Fruit fly (Drosophila melanogaster) whole organism, adult: Measurements from ENCODE around the gene yellow-b.
A peak's percentile ranks its signal among the peaks of the same experiment; 100 is the strongest.

Source experiments
- CG11617 ChIP-seq: fragments of 200-800 bp; sonication (Bioruptor generic); optimal IDR thresholded peaks from 2 replicates; lab custom pipeline; 2017; ENCODE audit warnings: mild to moderate bottlenecking, missing biosample characterization, missing genetic modification reagents, missing genetic modification characterization
- CG12768 ChIP-seq: fragments of 200-800 bp; sonication (Bioruptor generic); optimal IDR thresholded peaks from 2 replicates; lab custom pipeline; 2017; ENCODE audit warnings: missing biosample characterization, missing genetic modification characterization, mild to moderate bottlenecking, moderate library complexity, missing genetic modification reagents
- CG1620 ChIP-seq: fragments of 200-800 bp; sonication (Bioruptor generic); optimal IDR thresholded peaks from 2 replicates; lab custom pipeline; 2016; ENCODE audit warnings: missing biosample characterization, missing genetic modification characterization
- CG33017 ChIP-seq: fragments of 200-800 bp; sonication (Bioruptor generic); optimal IDR thresholded peaks from 2 replicates; lab custom pipeline; 2018; ENCODE audit warnings: missing biosample characterization, mild to moderate bottlenecking, missing genetic modification characterization, moderate library complexity
- CG5204 ChIP-seq: fragments of 200-800 bp; sonication (Bioruptor generic); optimal IDR thresholded peaks from 2 replicates; lab custom pipeline; 2016; ENCODE audit warnings: missing biosample characterization, missing genetic modification characterization
- CG7045 ChIP-seq: fragments of 200-800 bp; sonication (Bioruptor generic); optimal IDR thresholded peaks from 2 replicates; lab custom pipeline; 2017; ENCODE audit warnings: missing biosample characterization, mild to moderate bottlenecking, missing genetic modification characterization
- CG7101 ChIP-seq: fragments of 200-800 bp; sonication (Bioruptor generic); optimal IDR thresholded peaks from 2 replicates; lab custom pipeline; 2018; ENCODE audit warnings: missing biosample characterization, mild to moderate bottlenecking, missing genetic modification characterization, moderate library complexity
- Clk ChIP-seq: fragments of 200-800 bp; sonication (Bioruptor generic); optimal IDR thresholded peaks from 2 replicates; lab custom pipeline; 2017; ENCODE audit warnings: missing biosample characterization, missing genetic modification characterization
- Crg-1 ChIP-seq: fragments of 200-800 bp; sonication (Bioruptor generic); optimal IDR thresholded peaks from 2 replicates; lab custom pipeline; 2016; ENCODE audit warnings: missing biosample characterization, missing genetic modification characterization
- Hr96 ChIP-seq: fragments of 200-800 bp; sonication (Bioruptor generic); optimal IDR thresholded peaks from 2 replicates; lab custom pipeline; 2016; ENCODE audit warnings: missing biosample characterization, missing genetic modification characterization
- Mnt ChIP-seq: fragments of 200-800 bp; sonication (Bioruptor generic); optimal IDR thresholded peaks from 2 replicates; lab custom pipeline; 2016; ENCODE audit warnings: missing biosample characterization, mild to moderate bottlenecking, missing genetic modification characterization
- bab1 ChIP-seq: fragments of 200-800 bp; sonication (Bioruptor generic); optimal IDR thresholded peaks from 3 replicates; lab custom pipeline; 2019; ENCODE audit warnings: missing biosample characterization, mild to moderate bottlenecking, missing genetic modification characterization, moderate library complexity
- cic ChIP-seq: fragments of 200-800 bp; sonication (Bioruptor generic); optimal IDR thresholded peaks from 2 replicates; lab custom pipeline; 2017; ENCODE audit warnings: missing biosample characterization, mild to moderate bottlenecking, missing genetic modification characterization, moderate library complexity
- cnc ChIP-seq, 2 experiments: fragments of >200 bp; optimal IDR thresholded peaks; 2 replicates each; lab custom pipeline; 2017
- kay ChIP-seq: fragments of 200-800 bp; sonication (Bioruptor generic); peaks from one replicate; lab custom pipeline; 2016; ENCODE audit warnings: missing biosample characterization, missing genetic modification characterization, borderline replicate concordance
- ovo ChIP-seq: fragments of 200-800 bp; sonication (Bioruptor generic); optimal IDR thresholded peaks from 2 replicates; lab custom pipeline; 2016; ENCODE audit warnings: missing biosample characterization, missing genetic modification characterization
- pad ChIP-seq: fragments of 200-800 bp; sonication (Bioruptor generic); optimal IDR thresholded peaks from 3 replicates; lab custom pipeline; 2017; ENCODE audit warnings: missing biosample characterization, missing genetic modification characterization, mild to moderate bottlenecking, moderate library complexity, missing genetic modification reagents
- tj ChIP-seq: fragments of 200-800 bp; sonication (Bioruptor generic); optimal IDR thresholded peaks from 3 replicates; lab custom pipeline; 2017; ENCODE audit warnings: missing biosample characterization, mild to moderate bottlenecking, missing genetic modification characterization, moderate library complexity
- toe ChIP-seq: fragments of 200-800 bp; sonication (Bioruptor generic); optimal IDR thresholded peaks from 2 replicates; lab custom pipeline; 2016; ENCODE audit warnings: missing biosample characterization, missing genetic modification characterization

yellow-b gene

DNA sequence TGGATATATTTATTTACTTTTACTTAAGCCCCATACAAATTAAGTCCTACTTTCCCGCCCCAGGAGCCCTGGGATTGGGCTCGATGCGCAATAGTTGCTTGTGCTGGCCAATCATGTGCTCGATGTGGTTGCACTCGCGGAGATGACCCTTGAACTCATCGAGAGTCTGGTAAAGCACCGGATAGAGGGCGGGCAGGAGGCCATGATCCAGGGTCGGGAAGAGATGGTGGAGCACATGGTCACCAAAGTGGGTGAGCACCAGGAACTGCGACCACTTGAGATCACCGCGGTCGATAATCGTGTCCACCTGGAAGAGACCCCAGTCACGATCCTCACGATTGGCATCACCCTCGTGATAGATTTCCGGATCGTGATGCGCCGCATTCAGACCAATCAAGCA lies 34.7 kb downstream of the yellow-b start:
- TF ChIP-seq kay (GFP tag; lab: Kevin White, UChicago) (peak; percentile 2), Hr96 (GFP tag; lab: Kevin White, UChicago) (no peak)

- TF ChIP-seq Hr96 (GFP tag; lab: Kevin White, UChicago) (no peak), CG12768 (GFP tag; lab: Kevin White, UChicago) (no peak), CG33017 (no peak), tj (GFP tag; lab: Kevin White, UChicago) (no peak), Mnt (GFP tag; lab: Kevin White, UChicago) (no peak), ovo (GFP tag; lab: Kevin White, UChicago) (no peak)
Measured at dm6 chr2L:16789880-16790279, 35.7 kb downstream of the yellow-b start.

DNA sequence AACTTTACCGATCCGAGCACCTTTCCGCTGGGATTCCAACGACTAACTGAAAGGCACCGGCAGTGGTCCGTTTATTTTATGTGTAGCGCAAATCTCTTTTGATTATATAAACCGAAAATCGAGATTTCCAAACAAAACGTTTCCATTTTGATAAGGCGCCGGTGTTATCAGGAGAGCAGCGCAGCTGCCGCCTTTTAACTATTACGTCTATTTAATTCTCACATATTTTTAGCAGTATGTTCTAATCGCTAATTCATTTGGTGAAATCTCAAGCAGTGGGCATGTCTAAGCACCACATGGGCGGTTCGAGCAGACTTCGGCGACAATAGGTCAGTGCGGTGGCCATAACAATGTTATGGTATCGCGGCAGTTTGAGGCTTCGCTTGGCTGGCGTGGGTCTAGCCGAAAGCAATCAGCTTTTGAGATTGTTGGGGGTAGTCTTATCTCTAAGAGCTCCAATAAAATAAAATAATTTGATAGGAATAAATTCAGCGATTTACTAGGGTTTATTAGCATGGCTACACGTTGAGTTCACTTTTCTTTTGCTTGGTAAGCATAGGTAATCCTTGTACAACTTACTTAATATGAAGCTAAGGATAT lies 36.6 kb downstream of the yellow-b start, which contains the start of gene Cyt-b5-r:
TSS of gene Cyt-b5-r (minus strand) at position 51 of the 600 bp plus-strand sequence.
- peak; percentile 6 for TF ChIP-seq Mnt (GFP tag; lab: Kevin White, UChicago)
- TF ChIP-seq CG11617 = no peak
- no peak for TF ChIP-seq bab1
- peak; percentile 5 for TF ChIP-seq cic

DNA sequence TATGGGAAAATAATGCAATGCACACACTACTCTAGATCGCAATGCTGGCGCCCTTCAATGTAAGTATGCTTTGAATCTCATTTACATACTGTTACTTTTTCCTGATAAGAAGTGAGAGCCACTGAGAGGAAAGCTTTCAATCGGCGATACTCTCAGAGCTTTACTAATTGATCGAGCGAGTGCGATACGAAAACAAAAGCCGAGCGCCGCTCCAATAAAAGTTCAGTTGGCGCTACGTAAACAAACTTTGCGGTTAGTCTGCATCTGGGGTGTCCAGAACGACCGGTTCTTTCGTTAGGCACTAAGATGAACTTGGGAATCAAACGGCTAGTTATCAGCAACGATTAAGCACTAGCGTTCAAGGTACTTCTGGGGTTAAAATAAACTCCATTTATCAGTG lies 37.2 kb downstream of the yellow-b start, which contains the start of gene CG17928:
TSS of gene CG17928 (plus strand) at position 224 of the 400 bp plus-strand sequence.
- TF ChIP-seq kay (GFP tag; lab: Kevin White, UChicago) (peak; percentile 74), ovo (GFP tag; lab: Kevin White, UChicago) (no peak), bab1 (no peak)

DNA sequence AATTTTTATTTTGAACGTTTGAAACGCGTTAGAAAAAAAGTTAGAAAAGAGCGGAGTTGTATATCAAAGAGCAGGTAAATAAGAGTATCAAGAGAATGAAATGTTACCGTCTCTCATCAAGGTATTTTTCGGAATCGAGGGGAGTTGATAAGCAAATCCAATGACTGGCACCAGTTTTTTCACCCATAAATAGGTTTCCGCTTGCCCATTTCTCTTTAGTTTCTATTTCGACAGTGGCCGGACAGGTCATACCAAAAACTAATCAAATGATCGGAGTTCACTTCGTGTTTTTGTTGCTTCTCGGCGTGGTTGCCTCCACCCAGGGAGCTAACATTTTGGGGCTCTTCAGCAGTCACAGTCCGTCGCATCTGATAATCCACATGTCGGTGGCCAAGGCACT lies 39.8 kb downstream of the yellow-b start, which contains the start of gene Ugt37C2:
TSS of gene Ugt37C2 (plus strand) at position 242 of the 400 bp plus-strand sequence.
- TF ChIP-seq CG11617 (no peak), cnc (optimal IDR thresholded peaks at IDR 0.05; lab: Kevin White, UChicago) (no peak), CG1620 (GFP tag; lab: Kevin White, UChicago) (no peak), CG33017 (no peak), tj (GFP tag; lab: Kevin White, UChicago) (no peak), CG5204 (GFP tag; lab: Kevin White, UChicago) (no peak), Mnt (GFP tag; lab: Kevin White, UChicago) (no peak), Crg-1 (no peak), CG7101 (tag; lab: Kevin White, UChicago) (no peak), CG12768 (GFP tag; lab: Kevin White, UChicago) (no peak), kay (GFP tag; lab: Kevin White, UChicago) (no peak), CG7045 (no peak), toe (no peak), pad (GFP tag; lab: Kevin White, UChicago) (no peak), Clk (GFP tag; lab: Kevin White, UChicago) (no peak), ovo (GFP tag; lab: Kevin White, UChicago) (no peak), cic (no peak), bab1 (no peak), Hr96 (GFP tag; lab: Kevin White, UChicago) (no peak)

DNA sequence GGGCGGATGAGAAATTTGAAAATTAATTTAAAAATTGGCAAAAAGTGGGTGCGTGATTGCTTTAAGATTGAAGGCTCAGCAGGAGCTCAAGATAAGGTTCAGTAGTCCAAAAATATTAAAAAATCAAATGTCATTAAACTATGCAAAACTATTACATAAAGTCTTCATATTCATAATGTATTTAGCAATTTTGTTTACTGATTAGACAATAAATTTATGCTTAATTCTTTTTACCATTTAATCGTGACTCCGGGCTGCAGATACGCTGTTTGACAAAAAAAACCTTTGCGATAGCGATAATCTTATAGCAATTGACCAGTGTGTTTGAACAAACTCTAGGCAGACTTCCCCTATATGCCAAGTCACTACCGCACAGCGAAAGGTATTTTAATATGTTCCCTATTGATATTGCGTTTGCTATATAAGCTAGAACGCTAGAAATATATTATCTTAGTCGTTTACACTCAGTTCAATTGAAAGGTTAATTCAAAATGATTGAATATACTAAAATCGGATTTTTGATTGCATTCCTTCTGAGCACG lies 42.0 kb downstream of the yellow-b start, which contains the start of gene Ugt37E1:
TSS of gene Ugt37E1 (plus strand) at position 492 of the 542 bp plus-strand sequence.
- TF ChIP-seq Mnt (GFP tag; lab: Kevin White, UChicago) (no peak), kay (GFP tag; lab: Kevin White, UChicago) (peak; percentile 58)

DNA sequence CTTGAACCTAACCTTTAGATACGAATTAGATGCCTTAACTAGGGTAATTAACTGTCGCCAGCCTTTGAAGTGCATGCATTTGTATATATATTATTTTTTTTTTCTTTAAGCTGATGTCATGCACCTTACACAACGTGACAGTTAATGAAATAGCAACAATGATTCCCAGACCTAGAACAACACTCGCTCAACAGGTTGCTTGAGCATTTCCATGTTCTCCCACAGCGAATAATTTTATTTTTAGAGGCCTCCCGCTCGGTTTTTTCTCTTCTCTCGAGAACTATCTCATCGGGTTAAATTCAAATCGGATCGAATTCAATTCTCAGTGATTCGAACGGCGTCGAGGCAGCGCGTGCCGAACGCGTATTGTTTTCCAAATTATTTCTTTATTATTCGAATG lies 44.6 kb downstream of the yellow-b start, which contains the start of gene Ugt37D1:
TSS of gene Ugt37D1 (plus strand) at position 321 of the 400 bp plus-strand sequence.
- TF ChIP-seq cnc (optimal IDR thresholded peaks at IDR 0.05; lab: Kevin White, UChicago) (peak in 1 of 2 experiments; percentile 42), kay (GFP tag; lab: Kevin White, UChicago) (peak; percentile 90), CG33017 (peak; percentile 33), Mnt (GFP tag; lab: Kevin White, UChicago) (peak; percentile 7), CG12768 (GFP tag; lab: Kevin White, UChicago) (no peak), Hr96 (GFP tag; lab: Kevin White, UChicago) (no peak), CG7045 (peak; percentile 11), cic (no peak)

dm6 chr2L:16799496-16799895 lies 45.4 kb downstream of the yellow-b start:
- TF ChIP-seq CG33017 (no peak), CG11617 (no peak), toe (no peak), CG7045 (no peak), Mnt (GFP tag; lab: Kevin White, UChicago) (peak; percentile 9), cic (no peak)
